Fruit fly (Drosophila melanogaster) S2 (cell line): ENCODE results near the gene CG16972.

ENCODE experiments used
- CG8478 ChIP-seq: fragments of >200 bp; optimal IDR thresholded peaks from 2 replicates; lab custom pipeline; 2018
- CTCF ChIP-seq, 2 experiments: fragments of >200 bp; optimal IDR thresholded peaks; 2 replicates each; lab custom pipeline; 2018

DNA sequence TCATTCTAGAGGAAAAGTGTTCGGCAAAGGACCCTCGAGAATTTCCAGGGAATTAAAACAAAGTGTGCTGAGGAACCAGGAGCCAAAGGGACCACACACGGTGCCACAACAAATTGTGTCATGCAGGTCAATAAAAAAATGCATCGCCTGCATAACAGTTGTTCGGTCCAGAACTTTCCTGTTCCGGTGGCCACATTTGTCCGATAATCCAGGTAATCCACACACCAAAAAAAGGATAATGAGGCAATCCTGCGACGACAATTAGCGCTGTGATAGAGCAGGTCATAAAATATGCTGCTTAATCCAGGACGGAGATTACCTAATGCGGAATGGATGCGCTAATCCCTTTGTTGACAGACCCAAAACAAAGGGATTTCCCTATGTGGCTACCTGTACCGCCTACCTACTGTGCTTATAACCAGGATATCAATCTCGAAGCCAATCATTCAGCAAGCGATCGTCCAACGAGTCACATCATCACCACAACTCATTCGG is 26.3 kb upstream of the CG16972 start, which contains the start of gene CG16815:
- TF ChIP-seq CG8478 (lab: Kevin White, UChicago) (no peak), CTCF (optimal IDR thresholded peaks at IDR 0.05; lab: Kevin White, UChicago) (no peak)
